Worm (Caenorhabditis elegans) whole organism, mixed stage, embryonic: ENCODE results near the gene C54E4.12.

ENCODE experiments used
- M03D4.4 ChIP-seq: sonication (generic microtip); optimal IDR thresholded peaks from 2 replicates; lab custom pipeline; 2017; ENCODE audit warnings: mild to moderate bottlenecking, missing genetic modification characterization, missing compliant biosample characterization
- bed-3 ChIP-seq: fragments of 200-800 bp; sonication (Bioruptor generic); optimal IDR thresholded peaks from 3 replicates; lab custom pipeline; 2018; ENCODE audit warnings: mild to moderate bottlenecking, missing genetic modification characterization, moderate library complexity, missing compliant biosample characterization
- blmp-1 ChIP-seq: fragments of 150-350 bp; optimal IDR thresholded peaks from 2 replicates; lab custom pipeline; 2014; ENCODE audit warnings: missing biosample characterization, missing genetic modification characterization
- ceh-39 ChIP-seq: fragments of 150-350 bp; optimal IDR thresholded peaks from 2 replicates; lab custom pipeline; 2014; ENCODE audit warnings: missing biosample characterization, missing genetic modification characterization
- ceh-43 ChIP-seq: fragments of 200-800 bp; sonication (Bioruptor generic); optimal IDR thresholded peaks from 2 replicates; lab custom pipeline; 2018; ENCODE audit warnings: mild to moderate bottlenecking, missing genetic modification characterization, moderate library complexity, missing compliant biosample characterization
- ceh-83 ChIP-seq: fragments of 200-800 bp; sonication (Bioruptor generic); optimal IDR thresholded peaks from 2 replicates; lab custom pipeline; 2018; ENCODE audit warnings: mild to moderate bottlenecking, missing genetic modification characterization, missing compliant biosample characterization
- ces-1 ChIP-seq: fragments of 150-350 bp; optimal IDR thresholded peaks from 2 replicates; lab custom pipeline; 2014; ENCODE audit warnings: missing biosample characterization, missing genetic modification reagents, missing genetic modification characterization
- elt-1 ChIP-seq: sonication (generic microtip); optimal IDR thresholded peaks from 2 replicates; lab custom pipeline; 2017; ENCODE audit warnings: missing genetic modification characterization, mild to moderate bottlenecking, missing compliant biosample characterization, antibody characterized with exemption, moderate library complexity, borderline replicate concordance; ENCODE audit not compliant: insufficient read depth
- ham-2 ChIP-seq: fragments of 200-800 bp; sonication (Bioruptor generic); optimal IDR thresholded peaks from 2 replicates; lab custom pipeline; 2018; ENCODE audit warnings: mild to moderate bottlenecking, missing genetic modification characterization, missing compliant biosample characterization
- lsy-2 ChIP-seq: fragments of 150-350 bp; optimal IDR thresholded peaks from 2 replicates; lab custom pipeline; 2014; ENCODE audit warnings: missing biosample characterization, missing genetic modification characterization
- mab-5 ChIP-seq: fragments of 150-350 bp; optimal IDR thresholded peaks from 2 replicates; lab custom pipeline; 2014; ENCODE audit warnings: missing biosample characterization, missing genetic modification characterization
- mep-1 ChIP-seq: fragments of 150-350 bp; optimal IDR thresholded peaks from 2 replicates; lab custom pipeline; 2017; ENCODE audit warnings: missing biosample characterization, missing genetic modification reagents, missing genetic modification characterization, inconsistent platforms
- nhr-12 ChIP-seq: fragments of 150-350 bp; optimal IDR thresholded peaks from 2 replicates; lab custom pipeline; 2014; ENCODE audit warnings: missing biosample characterization, missing genetic modification characterization
- nhr-2 ChIP-seq: fragments of 150-350 bp; optimal IDR thresholded peaks from 2 replicates; lab custom pipeline; 2014; ENCODE audit warnings: missing biosample characterization, missing genetic modification characterization
- nhr-237 ChIP-seq: fragments of 150-350 bp; optimal IDR thresholded peaks from 2 replicates; lab custom pipeline; 2014; ENCODE audit warnings: missing biosample characterization, missing genetic modification characterization
- nhr-28 ChIP-seq: fragments of 150-350 bp; optimal IDR thresholded peaks from 2 replicates; lab custom pipeline; 2014; ENCODE audit warnings: missing biosample characterization, missing genetic modification characterization
- nhr-76 ChIP-seq: sonication (generic microtip); optimal IDR thresholded peaks from 2 replicates; lab custom pipeline; 2017; ENCODE audit warnings: missing biosample characterization, missing genetic modification characterization
- pha-4 ChIP-seq: fragments of 150-350 bp; optimal IDR thresholded peaks from 2 replicates; lab custom pipeline; 2018; ENCODE audit warnings: missing biosample characterization, missing genetic modification reagents, missing genetic modification characterization
- snpc-4 ChIP-seq: fragments of 150-350 bp; optimal IDR thresholded peaks from 2 replicates; lab custom pipeline; 2014; ENCODE audit warnings: missing biosample characterization, missing genetic modification characterization
- sptf-1 ChIP-seq: sonication (generic microtip); optimal IDR thresholded peaks from 2 replicates; lab custom pipeline; 2017; ENCODE audit warnings: mild to moderate bottlenecking, missing genetic modification characterization, moderate library complexity, missing compliant biosample characterization
- tbx-8 ChIP-seq: fragments of 200-800 bp; sonication (Bioruptor generic); optimal IDR thresholded peaks from 2 replicates; lab custom pipeline; 2018; ENCODE audit warnings: mild to moderate bottlenecking, missing genetic modification characterization, moderate library complexity, missing compliant biosample characterization
- unc-120 ChIP-seq: sonication (generic microtip); optimal IDR thresholded peaks from 2 replicates; lab custom pipeline; 2017; ENCODE audit warnings: missing genetic modification characterization, missing compliant biosample characterization; ENCODE audit not compliant: poor library complexity, severe bottlenecking

The C54E4.12 gene

ce11 chrIV:2102793-2103192 lies 37.6 kb downstream of the C54E4.12 start, which contains the start of gene C23H5.15:
Gene C23H5.15 (minus strand): TSS chrIV:2102893.
- TF ChIP-seq ces-1 (no peak), lsy-2 (tag; lab: Kevin White, UChicago) (no peak), ham-2 (GFP tag; lab: Kevin White, UChicago) (no peak), blmp-1 (tag; lab: Kevin White, UChicago) (no peak), tbx-8 (GFP tag; lab: Kevin White, UChicago) (no peak), nhr-76 (no peak), nhr-12 (tag; lab: Kevin White, UChicago) (no peak), sptf-1 (tag; lab: Kevin White, UChicago) (no peak), snpc-4 (tag; lab: Kevin White, UChicago) (no peak), mab-5 (tag; lab: Kevin White, UChicago) (no peak), mep-1 (tag; lab: Kevin White, UChicago) (no peak), elt-1 (no peak), pha-4 (tag; lab: Kevin White, UChicago) (no peak), nhr-28 (tag; lab: Kevin White, UChicago) (no peak), M03D4.4 (no peak), ceh-43 (GFP tag; lab: Kevin White, UChicago) (no peak), ceh-39 (tag; lab: Kevin White, UChicago) (no peak), ceh-83 (GFP tag; lab: Kevin White, UChicago) (no peak), nhr-237 (no peak)

- no peak for TF ChIP-seq unc-120 (tag; lab: Kevin White, UChicago)
- no peak for TF ChIP-seq nhr-2 (tag; lab: Kevin White, UChicago)
- TF ChIP-seq bed-3, result no peak
- TF ChIP-seq lsy-2 (tag; lab: Kevin White, UChicago), result no peak
Measured at ce11 chrIV:2099771-2100170, 40.7 kb downstream of the C54E4.12 start, which contains the start of gene C23H5.11. Gene C23H5.11 (minus strand): TSS chrIV:2099871.
